Fruit fly (Drosophila melanogaster) whole organism, embryonic: ENCODE measurements around the gene sunn.
A peak's percentile ranks its signal among the peaks of the same experiment; 100 is the strongest.

Experiments
- B-H1 ChIP-seq: fragments of 200-800 bp; sonication (Bioruptor generic); IDR thresholded peaks from 3 replicates; pipeline ENCODE4 v1.3.6; 2022; ENCODE audit warnings: missing biosample characterization, missing genetic modification characterization
- BEAF-32 ChIP-seq: fragments of 200-800 bp; sonication (Bioruptor generic); optimal IDR thresholded peaks from 3 replicates; lab custom pipeline; 2017; ENCODE audit warnings: missing biosample characterization, missing genetic modification characterization, mild to moderate bottlenecking, moderate library complexity, missing genetic modification reagents
- CG11504 ChIP-seq: fragments of 200-800 bp; sonication (Bioruptor generic); optimal IDR thresholded peaks from 3 replicates; lab custom pipeline; 2019; ENCODE audit warnings: missing biosample characterization, mild to moderate bottlenecking, missing genetic modification characterization, moderate library complexity
- CG12071 ChIP-seq: fragments of 200-800 bp; sonication (Bioruptor generic); optimal IDR thresholded peaks from 3 replicates; lab custom pipeline; 2018; ENCODE audit warnings: missing biosample characterization, mild to moderate bottlenecking, missing genetic modification characterization
- CG12155 ChIP-seq: fragments of 200-800 bp; sonication (Bioruptor generic); optimal IDR thresholded peaks from 3 replicates; lab custom pipeline; 2016; ENCODE audit warnings: missing biosample characterization, missing genetic modification characterization
- CG12659 ChIP-seq: fragments of 200-800 bp; sonication (Bioruptor generic); optimal IDR thresholded peaks from 3 replicates; lab custom pipeline; 2017; ENCODE audit warnings: mild to moderate bottlenecking, missing biosample characterization, missing genetic modification reagents, missing genetic modification characterization
- CG13424 ChIP-seq: fragments of 200-800 bp; sonication (Bioruptor generic); optimal IDR thresholded peaks from 2 replicates; lab custom pipeline; 2019; ENCODE audit warnings: missing biosample characterization, mild to moderate bottlenecking, missing genetic modification characterization, moderate library complexity
- CG14050 ChIP-seq: fragments of 200-800 bp; sonication (Bioruptor generic); IDR thresholded peaks from 3 replicates; pipeline ENCODE4 v1.3.6; 2022; ENCODE audit warnings: missing biosample characterization, missing genetic modification characterization
- CG14667 ChIP-seq: fragments of 200-800 bp; sonication (Bioruptor generic); IDR thresholded peaks from 2 replicates; pipeline ENCODE4 v1.3.6; 2022; ENCODE audit warnings: missing biosample characterization, missing genetic modification characterization
- CG1603 ChIP-seq: fragments of 200-800 bp; sonication (Bioruptor generic); optimal IDR thresholded peaks from 2 replicates; lab custom pipeline; 2019; ENCODE audit warnings: missing biosample characterization, mild to moderate bottlenecking, missing genetic modification characterization, moderate library complexity
- CG17186 ChIP-seq: fragments of 200-800 bp; sonication (Bioruptor generic); optimal IDR thresholded peaks from 3 replicates; lab custom pipeline; 2017; ENCODE audit warnings: missing biosample characterization, missing genetic modification reagents, missing genetic modification characterization
- CG17829 ChIP-seq: fragments of 200-800 bp; optimal IDR thresholded peaks from 2 replicates; lab custom pipeline; 2019; ENCODE audit warnings: missing biosample characterization, mild to moderate bottlenecking, missing genetic modification characterization, moderate library complexity
- CG2889 ChIP-seq: fragments of 200-800 bp; sonication (Bioruptor generic); IDR thresholded peaks from 3 replicates; pipeline ENCODE4 v1.3.6; 2022; ENCODE audit warnings: missing biosample characterization, missing genetic modification characterization
- CG43689 ChIP-seq: fragments of 200-800 bp; sonication (Bioruptor generic); IDR thresholded peaks from 2 replicates; pipeline ENCODE4 v1.3.6; 2022; ENCODE audit warnings: missing biosample characterization, missing genetic modification characterization
- CG4404 ChIP-seq: fragments of 200-800 bp; sonication (Bioruptor generic); IDR thresholded peaks from 2 replicates; pipeline ENCODE4 v1.3.6; 2022; ENCODE audit warnings: missing biosample characterization, missing genetic modification characterization
- CG4617 ChIP-seq: fragments of 200-800 bp; sonication (Bioruptor generic); optimal IDR thresholded peaks from 3 replicates; lab custom pipeline; 2016; ENCODE audit warnings: missing biosample characterization, missing genetic modification characterization, borderline replicate concordance
- CG4707 ChIP-seq: fragments of 200-800 bp; sonication (Bioruptor generic); optimal IDR thresholded peaks from 2 replicates; lab custom pipeline; 2018; ENCODE audit warnings: missing biosample characterization, mild to moderate bottlenecking, missing genetic modification characterization, moderate library complexity
- CG6654 ChIP-seq: fragments of 200-800 bp; sonication (Bioruptor generic); optimal IDR thresholded peaks from 2 replicates; lab custom pipeline; 2017; ENCODE audit warnings: missing biosample characterization, mild to moderate bottlenecking, missing genetic modification characterization
- CG6689 ChIP-seq: fragments of 200-800 bp; sonication (Bioruptor generic); IDR thresholded peaks from 2 replicates; pipeline ENCODE4 v1.3.6; 2022; ENCODE audit warnings: missing biosample characterization, missing genetic modification characterization
- CG7839 ChIP-seq: fragments of 200-800 bp; sonication (Bioruptor generic); optimal IDR thresholded peaks from 3 replicates; lab custom pipeline; 2018; ENCODE audit warnings: missing biosample characterization, mild to moderate bottlenecking, missing genetic modification characterization, moderate library complexity
- CG8290 ChIP-seq, 3 experiments: fragments of 200-800 bp; sonication (Bioruptor generic); optimal IDR thresholded peaks; 2 replicates each; lab custom pipeline; 2016 to 2019; ENCODE audit warnings: missing biosample characterization in 3 of 3, missing genetic modification characterization in 3 of 3, mild to moderate bottlenecking in 2 of 3, moderate library complexity in 1 of 3
- CG8765 ChIP-seq: fragments of 200-800 bp; sonication (Bioruptor generic); IDR thresholded peaks from 2 replicates; pipeline ENCODE4 v1.3.6; 2022; ENCODE audit warnings: missing biosample characterization, missing genetic modification characterization
- CG9727 ChIP-seq: fragments of 200-800 bp; sonication (Bioruptor generic); optimal IDR thresholded peaks from 3 replicates; lab custom pipeline; 2017; ENCODE audit warnings: missing biosample characterization, mild to moderate bottlenecking, missing genetic modification characterization
- CTCF ChIP-seq: fragments of 200-800 bp; sonication (Bioruptor generic); optimal IDR thresholded peaks from 2 replicates; lab custom pipeline; 2017; ENCODE audit warnings: missing biosample characterization, mild to moderate bottlenecking, missing genetic modification characterization, moderate library complexity
- Chrac-16 ChIP-seq: fragments of 200-800 bp; sonication (Bioruptor generic); optimal IDR thresholded peaks from 3 replicates; lab custom pipeline; 2016; ENCODE audit warnings: missing biosample characterization, missing genetic modification characterization
- CoRest ChIP-seq: fragments of 200-800 bp; sonication (Bioruptor generic); optimal IDR thresholded peaks from 3 replicates; lab custom pipeline; 2018; ENCODE audit warnings: missing biosample characterization, mild to moderate bottlenecking, missing genetic modification characterization, moderate library complexity
- CrebB ChIP-seq: fragments of 200-800 bp; sonication (Bioruptor generic); optimal IDR thresholded peaks from 3 replicates; lab custom pipeline; 2018; ENCODE audit warnings: missing biosample characterization, mild to moderate bottlenecking, missing genetic modification characterization
- D19A ChIP-seq: fragments of 200-800 bp; optimal IDR thresholded peaks from 3 replicates; lab custom pipeline; 2019; ENCODE audit warnings: missing biosample characterization, mild to moderate bottlenecking, missing genetic modification characterization, moderate library complexity
- Ets65A ChIP-seq: fragments of 200-800 bp; sonication (Bioruptor generic); peaks from one replicate; lab custom pipeline; 2016; ENCODE audit warnings: missing biosample characterization, missing genetic modification characterization
- Ets97D ChIP-seq: fragments of 200-800 bp; sonication (Bioruptor generic); optimal IDR thresholded peaks from 3 replicates; lab custom pipeline; 2016; ENCODE audit warnings: missing biosample characterization, missing genetic modification characterization
- Gug ChIP-seq: fragments of 200-800 bp; sonication (Bioruptor generic); IDR thresholded peaks from 4 replicates; pipeline ENCODE4 v1.3.6; 2022; ENCODE audit warnings: missing biosample characterization, missing genetic modification characterization
- Hand ChIP-seq: fragments of 200-800 bp; sonication (Bioruptor generic); optimal IDR thresholded peaks from 2 replicates; lab custom pipeline; 2017; ENCODE audit warnings: mild to moderate bottlenecking, missing biosample characterization, missing genetic modification reagents, missing genetic modification characterization
- Hmr ChIP-seq: fragments of 200-800 bp; sonication (Bioruptor generic); optimal IDR thresholded peaks from 3 replicates; lab custom pipeline; 2017; ENCODE audit warnings: mild to moderate bottlenecking, missing biosample characterization, missing genetic modification reagents, missing genetic modification characterization
- Oaz ChIP-seq: fragments of 200-800 bp; sonication (Bioruptor generic); IDR thresholded peaks from 2 replicates; pipeline ENCODE4 v1.3.6; 2022; ENCODE audit warnings: missing biosample characterization, missing genetic modification characterization
- Xbp1 ChIP-seq: fragments of 200-800 bp; sonication (Bioruptor generic); optimal IDR thresholded peaks from 3 replicates; lab custom pipeline; 2016; ENCODE audit warnings: missing biosample characterization, mild to moderate bottlenecking, missing genetic modification characterization
- ci ChIP-seq: fragments of 200-800 bp; sonication (Bioruptor generic); IDR thresholded peaks from 3 replicates; pipeline ENCODE4 v1.3.6; 2022; ENCODE audit warnings: missing biosample characterization, missing genetic modification characterization
- ems ChIP-seq: fragments of 200-800 bp; sonication (Bioruptor generic); optimal IDR thresholded peaks from 3 replicates; lab custom pipeline; 2016; ENCODE audit warnings: missing biosample characterization, missing genetic modification characterization
- eyg ChIP-seq: fragments of 200-800 bp; sonication (Bioruptor generic); optimal IDR thresholded peaks from 3 replicates; lab custom pipeline; 2016; ENCODE audit warnings: missing biosample characterization, missing genetic modification characterization
- gcm ChIP-seq: fragments of 200-800 bp; sonication (Bioruptor generic); optimal IDR thresholded peaks from 2 replicates; lab custom pipeline; 2019; ENCODE audit warnings: missing biosample characterization, mild to moderate bottlenecking, missing genetic modification characterization, moderate library complexity
- grau ChIP-seq: fragments of 200-800 bp; optimal IDR thresholded peaks from 3 replicates; lab custom pipeline; 2019; ENCODE audit warnings: missing biosample characterization, mild to moderate bottlenecking, missing genetic modification characterization, moderate library complexity
- pho ChIP-seq: fragments of 200-800 bp; sonication (Bioruptor generic); optimal IDR thresholded peaks from 2 replicates; lab custom pipeline; 2016; ENCODE audit warnings: missing biosample characterization, missing genetic modification characterization
- phol ChIP-seq: fragments of 200-800 bp; sonication (Bioruptor generic); optimal IDR thresholded peaks from 3 replicates; lab custom pipeline; 2018; ENCODE audit warnings: missing biosample characterization, mild to moderate bottlenecking, missing genetic modification characterization, moderate library complexity
- sc ChIP-seq, 3 experiments: fragments of >200 bp in 2 of 3; fragments of 200-800 bp in 1 of 3; sonication (Bioruptor generic) in 1 of 3; optimal IDR thresholded peaks; 2 replicates in 2 of 3; 3 replicates in 1 of 3; lab custom pipeline; 2017; ENCODE audit warnings: mild to moderate bottlenecking in 1 of 3, missing biosample characterization in 1 of 3, missing genetic modification characterization in 1 of 3, missing genetic modification reagents in 1 of 3
- seq ChIP-seq: fragments of 200-800 bp; sonication (Bioruptor generic); IDR thresholded peaks from 2 replicates; pipeline ENCODE4 v1.3.6; 2022; ENCODE audit warnings: missing biosample characterization, missing genetic modification characterization
- so ChIP-seq: fragments of 200-800 bp; sonication (Bioruptor generic); IDR thresholded peaks from 3 replicates; pipeline ENCODE4 v1.3.6; 2022; ENCODE audit warnings: missing biosample characterization, missing genetic modification characterization
- sug ChIP-seq: fragments of 200-800 bp; optimal IDR thresholded peaks from 2 replicates; lab custom pipeline; 2019; ENCODE audit warnings: missing biosample characterization, mild to moderate bottlenecking, missing genetic modification characterization, moderate library complexity
- tgo ChIP-seq: fragments of 200-800 bp; sonication (Bioruptor generic); IDR thresholded peaks from 3 replicates; pipeline ENCODE4 v1.3.6; 2022; ENCODE audit warnings: missing biosample characterization, missing genetic modification characterization
- tin ChIP-seq: fragments of 200-800 bp; sonication (Bioruptor generic); optimal IDR thresholded peaks from 3 replicates; lab custom pipeline; 2016; ENCODE audit warnings: missing biosample characterization, missing genetic modification characterization
- tio ChIP-seq: fragments of 200-800 bp; sonication (Bioruptor generic); optimal IDR thresholded peaks from 2 replicates; lab custom pipeline; 2017; ENCODE audit warnings: missing biosample characterization, missing genetic modification characterization, inconsistent platforms
- trem ChIP-seq: fragments of 200-800 bp; optimal IDR thresholded peaks from 3 replicates; lab custom pipeline; 2019; ENCODE audit warnings: missing biosample characterization, mild to moderate bottlenecking, missing genetic modification characterization, moderate library complexity
- vvl ChIP-seq: fragments of 200-800 bp; sonication (Bioruptor generic); IDR thresholded peaks from 2 replicates; pipeline ENCODE4 v1.3.6; 2022; ENCODE audit warnings: missing biosample characterization, missing genetic modification characterization

sunn gene

dm6 chr3L:11708633-11709116 lies 19.5 kb upstream of the sunn start, which contains the start of the genes Ccdc56 and mtTFB1 (continued):
- TF ChIP-seq CG14050 (no peak), Hmr (GFP tag; lab: Kevin White, UChicago) (peak; percentile 29), CG4404 (no peak), Ets65A (GFP tag; lab: Kevin White, UChicago) (peak; percentile 23), D19A (no peak), tin (GFP tag; lab: Kevin White, UChicago) (no peak), Chrac-16 (GFP tag; lab: Kevin White, UChicago) (peak; percentile 8), Xbp1 (GFP tag; lab: Kevin White, UChicago) (peak; percentile 1), BEAF-32 (GFP tag; lab: Kevin White, UChicago) (peak; percentile 51), CG7839 (tag; lab: Kevin White, UChicago) (peak; percentile 31), CG8765 (GFP tag; lab: Robert Waterston, UW) (no peak), sug (tag; lab: Kevin White, UChicago) (no peak), CG11504 (tag; lab: Kevin White, UChicago) (peak; percentile 36), CG12071 (GFP tag; lab: Kevin White, UChicago) (no peak), CG2889 (GFP tag; lab: Robert Waterston, UW) (no peak), CG12659 (GFP tag; lab: Kevin White, UChicago) (peak; percentile 61), CG12155 (GFP tag; lab: Kevin White, UChicago) (peak; percentile 91), CG43689 (GFP tag; lab: Robert Waterston, UW) (no peak), seq (no peak), Gug (no peak), CG14667 (no peak), eyg (GFP tag; lab: Kevin White, UChicago) (no peak), CG17829 (tag; lab: Kevin White, UChicago) (peak; percentile 17), trem (peak; percentile 52), CTCF (GFP tag; lab: Kevin White, UChicago) (peak; percentile 5), tio (GFP tag; lab: Kevin White, UChicago) (no peak), sc (optimal IDR thresholded peaks at IDR 0.05; lab: Kevin White, UChicago) (no peak), sc (GFP tag; optimal IDR thresholded peaks at IDR 0.05; lab: Kevin White, UChicago) (no peak), Hand (GFP tag; lab: Kevin White, UChicago) (no peak), phol (tag; lab: Kevin White, UChicago) (peak; percentile 6), CG17186 (peak; percentile 60), CoRest (tag; lab: Kevin White, UChicago) (peak; percentile 14), CG9727 (GFP tag; lab: Kevin White, UChicago) (no peak), CG8290 (GFP tag; optimal IDR thresholded peaks at IDR 0.05; lab: Kevin White, UChicago) (no peak), CG8290 (tag; optimal IDR thresholded peaks at IDR 0.05; lab: Kevin White, UChicago) (peak in 1 of 2 experiments; percentile 30), CG6689 (GFP tag; lab: Robert Waterston, UW) (no peak), CG4707 (GFP tag; lab: Kevin White, UChicago) (no peak), CG1603 (tag; lab: Kevin White, UChicago) (peak; percentile 26), gcm (no peak), CrebB (no peak), grau (tag; lab: Kevin White, UChicago) (peak; percentile 64), Oaz (GFP tag; lab: Robert Waterston, UW) (no peak), CG4617 (GFP tag; lab: Kevin White, UChicago) (peak; percentile 4), ci (GFP tag; lab: Robert Waterston, UW) (0 out of 3 replicates have a peak, but pooled peaks have one; percentile 39), ems (GFP tag; lab: Kevin White, UChicago) (peak; percentile 37), vvl (GFP tag; lab: Robert Waterston, UW) (peak; percentile 4; the same call in 1 of the 2 replicates), pho (GFP tag; lab: Kevin White, UChicago) (peak; percentile 13), CG13424 (tag; lab: Kevin White, UChicago) (peak; percentile 2), CG6654 (no peak), Ets97D (peak; percentile 56), tgo (GFP tag; lab: Robert Waterston, UW) (no peak), B-H1 (GFP tag; lab: Robert Waterston, UW) (no peak), so (GFP tag; lab: Robert Waterston, UW) (no peak)
